Worm (Caenorhabditis elegans) whole organism, young adult: ENCODE data around the gene K05G3.1.
A peak's percentile ranks its signal among the peaks of the same experiment; 100 is the strongest.

Experiments used
- B0261.1 ChIP-seq: sonication (generic microtip); optimal IDR thresholded peaks from 2 replicates; lab custom pipeline; 2016; ENCODE audit warnings: mild to moderate bottlenecking, missing genetic modification characterization, moderate library complexity, missing compliant biosample characterization
- D2030.7 ChIP-seq: fragments of 200-800 bp; sonication (Bioruptor generic); IDR thresholded peaks from 2 replicates; pipeline ENCODE4 v1.3.6; 2022; ENCODE audit warnings: missing genetic modification reagents, missing genetic modification characterization, missing compliant biosample characterization
- F23B12.7 ChIP-seq: sonication (generic microtip); optimal IDR thresholded peaks from 2 replicates; lab custom pipeline; 2017; ENCODE audit warnings: missing genetic modification characterization, mild to moderate bottlenecking, missing compliant biosample characterization, antibody characterized with exemption, moderate library complexity; ENCODE audit not compliant: insufficient read depth
- F55B11.4 ChIP-seq: sonication (generic microtip); optimal IDR thresholded peaks from 2 replicates; lab custom pipeline; 2016; ENCODE audit warnings: missing compliant biosample characterization, missing genetic modification characterization, borderline replicate concordance; ENCODE audit not compliant: insufficient read depth
- K11D2.4 ChIP-seq: fragments of 200-800 bp; sonication (Bioruptor generic); IDR thresholded peaks from 2 replicates; pipeline ENCODE4 v1.3.6; 2022; ENCODE audit warnings: missing genetic modification reagents, missing genetic modification characterization, missing compliant biosample characterization
- T26A5.8 ChIP-seq: sonication (generic microtip); optimal IDR thresholded peaks from 2 replicates; lab custom pipeline; 2016; ENCODE audit warnings: missing genetic modification characterization, missing compliant biosample characterization
- Y53G8AR.9 ChIP-seq: fragments of 200-800 bp; sonication (Bioruptor generic); conservative IDR thresholded peaks from 2 replicates; pipeline ENCODE4 v1.3.6; 2022; ENCODE audit warnings: missing genetic modification reagents, missing genetic modification characterization, missing compliant biosample characterization
- ZK185.1 ChIP-seq: sonication (generic microtip); optimal IDR thresholded peaks from 2 replicates; lab custom pipeline; 2016; ENCODE audit warnings: mild to moderate bottlenecking, missing genetic modification characterization, missing compliant biosample characterization; ENCODE audit not compliant: poor library complexity, severe bottlenecking
- cebp-1 ChIP-seq, 2 experiments: fragments of 200-800 bp in 1 of 2; sonication (Bioruptor generic) in 1 of 2; sonication (generic microtip) in 1 of 2; IDR thresholded peaks in 1 of 2; optimal IDR thresholded peaks in 1 of 2; 2 replicates each; pipeline versions ENCODE4 v1.3.6 to Lab custom; 2017 to 2022; ENCODE audit warnings: missing compliant biosample characterization in 2 of 2, missing genetic modification characterization in 2 of 2, mild to moderate bottlenecking in 1 of 2, missing genetic modification reagents in 1 of 2, moderate library complexity in 1 of 2
- ceh-79 ChIP-seq: sonication (generic microtip); optimal IDR thresholded peaks from 2 replicates; lab custom pipeline; 2017; ENCODE audit warnings: mild to moderate bottlenecking, missing genetic modification characterization, missing compliant biosample characterization
- chd-7 ChIP-seq: sonication (generic microtip); optimal IDR thresholded peaks from 2 replicates; lab custom pipeline; 2016; ENCODE audit warnings: mild to moderate bottlenecking, missing genetic modification characterization, moderate library complexity, missing compliant biosample characterization
- die-1 ChIP-seq: sonication (generic microtip); optimal IDR thresholded peaks from 2 replicates; lab custom pipeline; 2016; ENCODE audit warnings: missing genotype, mild to moderate bottlenecking, missing genetic modification characterization, missing compliant biosample characterization
- dox-1 ChIP-seq: fragments of 200-800 bp; sonication (Bioruptor generic); IDR thresholded peaks from 2 replicates; pipeline ENCODE4 v1.3.6; 2022; ENCODE audit warnings: missing genetic modification reagents, missing genetic modification characterization, missing compliant biosample characterization
- hmg-1.2 ChIP-seq: fragments of 200-800 bp; sonication (Bioruptor generic); IDR thresholded peaks from 2 replicates; pipeline ENCODE4 v1.3.6; 2022; ENCODE audit warnings: missing genetic modification reagents, missing genetic modification characterization, missing compliant biosample characterization
- hmg-20 ChIP-seq: fragments of 200-800 bp; sonication (Bioruptor generic); IDR thresholded peaks from 2 replicates; pipeline ENCODE4 v1.3.6; 2022; ENCODE audit warnings: missing genetic modification reagents, missing genetic modification characterization, missing compliant biosample characterization
- lin-26 ChIP-seq: fragments of 200-800 bp; sonication (Bioruptor generic); IDR thresholded peaks from 2 replicates; pipeline ENCODE4 v1.3.6; 2022; ENCODE audit warnings: missing genetic modification reagents, missing genetic modification characterization, missing compliant biosample characterization
- lin-35 ChIP-seq, 3 experiments: fragments of 150-350 bp in 2 of 3; sonication (generic microtip) in 1 of 3; optimal IDR thresholded peaks; 2 replicates each; lab custom pipeline; 2014 to 2018; ENCODE audit warnings: missing biosample characterization in 3 of 3, missing genetic modification characterization in 3 of 3, missing genetic modification reagents in 3 of 3
- lin-54 ChIP-seq: fragments of 200-800 bp; sonication (Bioruptor generic); optimal IDR thresholded peaks from 2 replicates; lab custom pipeline; 2018; ENCODE audit warnings: mild to moderate bottlenecking, missing genetic modification characterization, missing compliant biosample characterization
- lir-1 ChIP-seq: fragments of 200-800 bp; sonication (Bioruptor generic); conservative IDR thresholded peaks from 2 replicates; pipeline ENCODE4 v1.3.6; 2022; ENCODE audit warnings: missing genetic modification reagents, missing genetic modification characterization, missing compliant biosample characterization
- madf-10 ChIP-seq: sonication (generic microtip); optimal IDR thresholded peaks from 2 replicates; lab custom pipeline; 2016; ENCODE audit warnings: mild to moderate bottlenecking, missing genetic modification characterization, missing compliant biosample characterization
- nfya-1 ChIP-seq: sonication (generic microtip); optimal IDR thresholded peaks from 2 replicates; lab custom pipeline; 2017; ENCODE audit warnings: antibody characterized with exemption, missing compliant biosample characterization, missing genetic modification characterization, borderline replicate concordance; ENCODE audit not compliant: insufficient read depth
- nfyb-1 ChIP-seq: fragments of 200-800 bp; sonication (Bioruptor generic); IDR thresholded peaks from 2 replicates; pipeline ENCODE4 v1.3.6; 2022; ENCODE audit warnings: missing genetic modification reagents, missing genetic modification characterization, missing compliant biosample characterization
- nhr-90 ChIP-seq: sonication (generic microtip); optimal IDR thresholded peaks from 2 replicates; lab custom pipeline; 2016; ENCODE audit warnings: missing genotype, mild to moderate bottlenecking, missing genetic modification characterization, missing compliant biosample characterization
- pbrm-1 ChIP-seq: fragments of 200-800 bp; sonication (Bioruptor generic); IDR thresholded peaks from 2 replicates; pipeline ENCODE4 v1.3.6; 2022; ENCODE audit warnings: missing genetic modification reagents, missing genetic modification characterization, missing compliant biosample characterization
- rcor-1 ChIP-seq: fragments of 200-800 bp; sonication (Bioruptor generic); IDR thresholded peaks from 2 replicates; pipeline ENCODE4 v1.3.6; 2022; ENCODE audit warnings: missing genetic modification reagents, missing genetic modification characterization, missing compliant biosample characterization
- repo-1 ChIP-seq: sonication (generic microtip); optimal IDR thresholded peaks from 2 replicates; lab custom pipeline; 2017; ENCODE audit warnings: mild to moderate bottlenecking, missing genetic modification characterization, missing compliant biosample characterization
- rpc-1 ChIP-seq, 2 experiments: fragments of 150-350 bp in 1 of 2; sonication (generic microtip) in 1 of 2; optimal IDR thresholded peaks; 2 replicates each; lab custom pipeline; 2014 to 2018; ENCODE audit warnings: missing biosample characterization in 1 of 2, missing genetic modification characterization in 1 of 2, missing genetic modification reagents in 1 of 2, missing genotype in 1 of 2
- snpc-1.1 ChIP-seq: sonication (generic microtip); optimal IDR thresholded peaks from 2 replicates; lab custom pipeline; 2017; ENCODE audit warnings: missing genetic modification characterization, mild to moderate bottlenecking, missing compliant biosample characterization, antibody characterized with exemption, moderate library complexity, missing genotype, missing genetic modification reagents; ENCODE audit not compliant: insufficient read depth
- snpc-1.3 ChIP-seq: sonication (generic microtip); optimal IDR thresholded peaks from 2 replicates; lab custom pipeline; 2017; ENCODE audit warnings: missing genetic modification characterization, mild to moderate bottlenecking, missing compliant biosample characterization, antibody characterized with exemption, moderate library complexity, missing genotype, missing genetic modification reagents; ENCODE audit not compliant: insufficient read depth
- snpc-3.4 ChIP-seq: sonication (generic microtip); optimal IDR thresholded peaks from 2 replicates; lab custom pipeline; 2017; ENCODE audit warnings: missing genetic modification characterization, mild to moderate bottlenecking, missing compliant biosample characterization, antibody characterized with exemption, moderate library complexity, missing genotype, missing genetic modification reagents
- snpc-4 ChIP-seq, 5 experiments: fragments of 150-350 bp in 1 of 5; sonication (generic microtip) in 4 of 5; optimal IDR thresholded peaks; 2 replicates each; lab custom pipeline; 2014 to 2018; ENCODE audit warnings: missing genetic modification characterization in 5 of 5, missing biosample characterization in 3 of 5, antibody characterized with exemption in 2 of 5, mild to moderate bottlenecking in 2 of 5, missing compliant biosample characterization in 2 of 5, missing genotype in 2 of 5, moderate library complexity in 2 of 5, missing genetic modification reagents in 1 of 5
- tbp1 ChIP-seq: fragments of 200-800 bp; sonication (Bioruptor generic); optimal IDR thresholded peaks from 2 replicates; lab custom pipeline; 2018; ENCODE audit warnings: mild to moderate bottlenecking, missing genetic modification characterization, missing compliant biosample characterization
- unc-62 ChIP-seq: fragments of 150-350 bp; optimal IDR thresholded peaks from 2 replicates; lab custom pipeline; 2014; ENCODE audit warnings: missing biosample characterization, missing genetic modification reagents, missing genetic modification characterization
- ztf-18 ChIP-seq: sonication (generic microtip); optimal IDR thresholded peaks from 2 replicates; lab custom pipeline; 2016; ENCODE audit warnings: missing genotype, mild to moderate bottlenecking, missing genetic modification characterization, missing compliant biosample characterization
- ztf-25 ChIP-seq: fragments of 200-800 bp; sonication (Bioruptor generic); IDR thresholded peaks from 2 replicates; pipeline ENCODE4 v1.3.6; 2022; ENCODE audit warnings: missing genetic modification reagents, missing genetic modification characterization, missing compliant biosample characterization
- ztf-26 ChIP-seq: sonication (generic microtip); optimal IDR thresholded peaks from 2 replicates; lab custom pipeline; 2017; ENCODE audit warnings: missing genetic modification characterization, missing compliant biosample characterization
- ztf-3 ChIP-seq: fragments of 200-800 bp; sonication (Bioruptor generic); optimal IDR thresholded peaks from 2 replicates; lab custom pipeline; 2018; ENCODE audit warnings: mild to moderate bottlenecking, missing genetic modification characterization, missing compliant biosample characterization

The K05G3.1 gene

DNA sequence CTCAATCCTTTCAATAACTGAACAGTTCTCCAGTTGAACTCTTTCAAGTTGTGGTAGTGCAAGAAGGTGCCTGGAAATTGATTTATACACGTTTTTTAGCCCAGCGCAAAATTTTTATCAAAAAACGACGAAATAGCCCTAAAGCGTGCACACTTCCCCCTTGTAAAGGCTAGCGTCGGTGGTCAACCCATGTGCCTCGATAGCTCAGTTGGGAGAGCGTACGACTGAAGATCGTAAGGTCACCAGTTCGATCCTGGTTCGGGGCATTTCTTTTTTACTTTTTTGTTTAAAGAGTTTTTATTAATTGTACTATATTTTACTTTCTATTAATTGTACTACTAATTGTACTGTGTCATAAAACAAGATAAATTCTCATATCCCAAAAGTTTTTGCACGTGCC lies 50.2 kb downstream of the K05G3.1 start:
- TF ChIP-seq chd-7 (tag; lab: Kevin White, UChicago) = no peak
- 0 out of 2 replicates have a peak, but pooled peaks have one; percentile 68 for TF ChIP-seq nfyb-1 (GFP tag; lab: Robert Waterston, UW)
- 0 out of 2 replicates have a peak, but pooled peaks have one; percentile 68 for TF ChIP-seq ztf-25 (GFP tag; lab: Robert Waterston, UW)
- peak; percentile 90 for TF ChIP-seq B0261.1
- peak; percentile 14 for TF ChIP-seq die-1 (tag; lab: Kevin White, UChicago)
- peak; percentile 42 for TF ChIP-seq snpc-4 (GFP tag; optimal IDR thresholded peaks at IDR 0.05; lab: Kevin White, UChicago)
- peak in 2 of 4 experiments; percentile 40 to 74 for TF ChIP-seq snpc-4 (tag; optimal IDR thresholded peaks at IDR 0.05; lab: Kevin White, UChicago)
- TF ChIP-seq rpc-1 (optimal IDR thresholded peaks at IDR 0.05; lab: Kevin White, UChicago) = peak; percentile 62
- TF ChIP-seq rpc-1 (tag; optimal IDR thresholded peaks at IDR 0.05; lab: Kevin White, UChicago) = peak; percentile 79
- no peak for TF ChIP-seq ceh-79 (tag; lab: Kevin White, UChicago)
- peak; percentile 67; the same call in 1 of the 2 replicates for TF ChIP-seq pbrm-1 (GFP tag; lab: Robert Waterston, UW)
- no peak for TF ChIP-seq unc-62
- no peak for TF ChIP-seq hmg-20
- TF ChIP-seq hmg-1.2 (GFP tag; lab: Robert Waterston, UW) = peak; percentile 75
- peak; percentile 54 for TF ChIP-seq F23B12.7 (tag; lab: Kevin White, UChicago)
- peak; percentile 53; the same call in 1 of the 2 replicates for TF ChIP-seq Y53G8AR.9 (GFP tag; lab: Robert Waterston, UW)
- TF ChIP-seq lir-1 (GFP tag; lab: Robert Waterston, UW) = peak; percentile 38; the same call in 1 of the 2 replicates
- no peak for TF ChIP-seq F55B11.4
- TF ChIP-seq ztf-26 (tag; lab: Kevin White, UChicago) = peak; percentile 19
- TF ChIP-seq repo-1 (tag; lab: Kevin White, UChicago) = peak; percentile 49
- TF ChIP-seq snpc-1.1 = peak; percentile 45
- TF ChIP-seq dox-1 (GFP tag; lab: Robert Waterston, UW) = peak; percentile 69
- peak; percentile 10 for TF ChIP-seq ZK185.1 (tag; lab: Kevin White, UChicago)
- TF ChIP-seq K11D2.4 (GFP tag; lab: Robert Waterston, UW) = 0 out of 2 replicates have a peak, but pooled peaks have one; percentile 15
- no peak for TF ChIP-seq lin-35 (GFP tag; optimal IDR thresholded peaks at IDR 0.05; lab: Kevin White, UChicago)
- no peak for TF ChIP-seq cebp-1 (GFP tag; IDR thresholded peaks at IDR 0.05; lab: Robert Waterston, UW)
- TF ChIP-seq cebp-1 (tag; optimal IDR thresholded peaks at IDR 0.05; lab: Kevin White, UChicago) = peak; percentile 20
- TF ChIP-seq nfya-1 (tag; lab: Kevin White, UChicago) = no peak
- TF ChIP-seq snpc-1.3 = no peak
- TF ChIP-seq snpc-3.4 = peak; percentile 27
- TF ChIP-seq tbp1 (GFP tag; lab: Kevin White, UChicago) = peak; percentile 94
- TF ChIP-seq ztf-18 (tag; lab: Kevin White, UChicago) = peak; percentile 25
- TF ChIP-seq lin-26 (GFP tag; lab: Robert Waterston, UW) = peak; percentile 79
- TF ChIP-seq rcor-1 (GFP tag; lab: Robert Waterston, UW) = peak; percentile 18; the same call in 1 of the 2 replicates
- peak; percentile 32 for TF ChIP-seq madf-10 (tag; lab: Kevin White, UChicago)
- no peak for TF ChIP-seq T26A5.8
- peak; percentile 71; the same call in 1 of the 2 replicates for TF ChIP-seq D2030.7
- no peak for TF ChIP-seq ztf-3 (GFP tag; lab: Kevin White, UChicago)
- TF ChIP-seq lin-54 (GFP tag; lab: Kevin White, UChicago) = peak; percentile 13
- peak; percentile 10 for TF ChIP-seq nhr-90
- TF ChIP-seq, all 124 proteins: peak for 27
